Worm (Caenorhabditis elegans) whole organism, L4 larva: ENCODE results near the gene smc-4.

ENCODE experiments used
- D1046.2 ChIP-seq: fragments of 200-800 bp; sonication (Bioruptor generic); IDR thresholded peaks from 2 replicates; pipeline ENCODE4 v1.3.6; 2022; ENCODE audit warnings: missing genetic modification characterization, missing compliant biosample characterization
- F26F4.8 ChIP-seq: fragments of 200-800 bp; sonication (Bioruptor generic); conservative IDR thresholded peaks from 2 replicates; pipeline ENCODE4 v1.3.6; 2022; ENCODE audit warnings: missing genetic modification characterization, missing compliant biosample characterization
- F37D6.2 ChIP-seq: sonication (generic microtip); optimal IDR thresholded peaks from 2 replicates; lab custom pipeline; 2016; ENCODE audit warnings: mild to moderate bottlenecking, missing genetic modification characterization, missing compliant biosample characterization
- T26A8.4 ChIP-seq: fragments of 200-800 bp; sonication (Bioruptor generic); IDR thresholded peaks from 2 replicates; pipeline ENCODE4 v1.3.6; 2022; ENCODE audit warnings: missing genetic modification characterization, missing compliant biosample characterization
- Y105C5A.15 ChIP-seq: fragments of 200-800 bp; sonication (Bioruptor generic); IDR thresholded peaks from 2 replicates; pipeline ENCODE4 v1.3.6; 2022; ENCODE audit warnings: missing genetic modification characterization, missing compliant biosample characterization
- ZK546.5 ChIP-seq, 2 experiments: sonication (generic microtip); optimal IDR thresholded peaks; 2 replicates each; lab custom pipeline; 2017; ENCODE audit warnings: missing biosample characterization in 2 of 2, missing genetic modification characterization in 2 of 2
- aha-1 ChIP-seq: fragments of 150-350 bp; peaks from one replicate; lab custom pipeline; 2014; ENCODE audit warnings: missing biosample characterization, missing genetic modification characterization
- attf-4 ChIP-seq: sonication (generic microtip); optimal IDR thresholded peaks from 3 replicates; lab custom pipeline; 2017; ENCODE audit warnings: missing biosample characterization, missing genetic modification characterization
- ceh-28 ChIP-seq: fragments of 150-350 bp; optimal IDR thresholded peaks from 2 replicates; lab custom pipeline; 2014; ENCODE audit warnings: missing biosample characterization, missing genetic modification reagents, missing genetic modification characterization
- ceh-32 ChIP-seq: sonication (generic microtip); optimal IDR thresholded peaks from 2 replicates; lab custom pipeline; 2016; ENCODE audit warnings: mild to moderate bottlenecking, missing genetic modification characterization, missing compliant biosample characterization; ENCODE audit not compliant: poor library complexity
- ceh-44 ChIP-seq: fragments of 200-800 bp; sonication (Bioruptor generic); IDR thresholded peaks from 2 replicates; pipeline ENCODE4 v1.3.6; 2022; ENCODE audit warnings: missing genetic modification reagents, missing genetic modification characterization, missing compliant biosample characterization
- daf-12 ChIP-seq: fragments of 150-350 bp; optimal IDR thresholded peaks from 2 replicates; lab custom pipeline; 2014; ENCODE audit warnings: missing biosample characterization, missing genetic modification reagents, missing genetic modification characterization
- daf-16 ChIP-seq, 3 experiments: sonication (generic microtip); optimal IDR thresholded peaks; 2 replicates each; lab custom pipeline; 2016 to 2017; ENCODE audit warnings: missing genetic modification characterization in 3 of 3, missing genetic modification reagents in 3 of 3, mild to moderate bottlenecking in 2 of 3, missing compliant biosample characterization in 2 of 3, missing biosample characterization in 1 of 3, moderate library complexity in 1 of 3
- daf-19 ChIP-seq: fragments of 200-800 bp; sonication (Bioruptor generic); conservative IDR thresholded peaks from 2 replicates; pipeline ENCODE4 v1.3.6; 2022; ENCODE audit warnings: missing genetic modification characterization, missing compliant biosample characterization
- dmd-8 ChIP-seq: fragments of 200-800 bp; sonication (Bioruptor generic); IDR thresholded peaks from 2 replicates; pipeline ENCODE4 v1.3.6; 2022; ENCODE audit warnings: missing genetic modification characterization, missing compliant biosample characterization
- gei-8 ChIP-seq: fragments of 200-800 bp; sonication (Bioruptor generic); optimal IDR thresholded peaks from 2 replicates; lab custom pipeline; 2018; ENCODE audit warnings: mild to moderate bottlenecking, missing genetic modification characterization, missing compliant biosample characterization
- hif-1 ChIP-seq, 2 experiments: sonication (generic microtip); optimal IDR thresholded peaks; 2 replicates each; lab custom pipeline; 2016 to 2017; ENCODE audit warnings: missing compliant biosample characterization in 2 of 2, missing genetic modification characterization in 2 of 2, missing genetic modification reagents in 2 of 2, missing genotype in 2 of 2, mild to moderate bottlenecking in 1 of 2
- hlh-30 ChIP-seq: sonication (generic microtip); optimal IDR thresholded peaks from 2 replicates; lab custom pipeline; 2017; ENCODE audit warnings: antibody characterized with exemption, mild to moderate bottlenecking, missing genetic modification characterization, missing compliant biosample characterization; ENCODE audit not compliant: insufficient read depth
- hmg-1.1 ChIP-seq: fragments of 200-800 bp; sonication (Bioruptor generic); IDR thresholded peaks from 2 replicates; pipeline ENCODE4 v1.3.6; 2022; ENCODE audit warnings: missing genetic modification reagents, missing genetic modification characterization, missing compliant biosample characterization
- jun-1 ChIP-seq: fragments of 150-350 bp; optimal IDR thresholded peaks from 2 replicates; lab custom pipeline; 2014; ENCODE audit warnings: missing biosample characterization, missing genetic modification reagents, missing genetic modification characterization
- lim-7 ChIP-seq: fragments of 200-800 bp; sonication (Bioruptor generic); IDR thresholded peaks from 2 replicates; pipeline ENCODE4 v1.3.6; 2022; ENCODE audit warnings: missing genetic modification characterization, missing compliant biosample characterization
- lin-1 ChIP-seq: fragments of 200-800 bp; sonication (Bioruptor generic); IDR thresholded peaks from 2 replicates; pipeline ENCODE4 v1.3.6; 2022; ENCODE audit warnings: missing genetic modification reagents, missing genetic modification characterization, missing compliant biosample characterization
- lin-15B ChIP-seq: fragments of 150-350 bp; sonication (generic microtip); optimal IDR thresholded peaks from 3 replicates; lab custom pipeline; 2014; ENCODE audit warnings: missing biosample characterization, missing genetic modification characterization
- lin-38 ChIP-seq: fragments of 200-800 bp; sonication (Bioruptor generic); IDR thresholded peaks from 2 replicates; pipeline ENCODE4 v1.3.6; 2022; ENCODE audit warnings: missing genetic modification reagents, missing genetic modification characterization, missing compliant biosample characterization
- lin-39 ChIP-seq: fragments of 150-350 bp; optimal IDR thresholded peaks from 2 replicates; lab custom pipeline; 2014; ENCODE audit warnings: missing biosample characterization, missing genetic modification reagents, missing genetic modification characterization
- mdl-1 ChIP-seq, 2 experiments: fragments of 150-350 bp in 1 of 2; sonication (generic microtip) in 1 of 2; optimal IDR thresholded peaks; 2 replicates each; lab custom pipeline; 2014 to 2017; ENCODE audit warnings: missing biosample characterization in 2 of 2, missing genetic modification characterization in 2 of 2
- mdt-29 ChIP-seq: fragments of 200-800 bp; sonication (Bioruptor generic); IDR thresholded peaks from 2 replicates; pipeline ENCODE4 v1.3.6; 2022; ENCODE audit warnings: missing genetic modification reagents, missing genetic modification characterization, missing compliant biosample characterization
- mep-1 ChIP-seq: fragments of 150-350 bp; sonication (generic microtip); optimal IDR thresholded peaks from 3 replicates; lab custom pipeline; 2014; ENCODE audit warnings: missing biosample characterization, missing genetic modification characterization
- mxl-2 ChIP-seq: fragments of 200-800 bp; sonication (Bioruptor generic); conservative IDR thresholded peaks from 2 replicates; pipeline ENCODE4 v1.3.6; 2022; ENCODE audit warnings: missing genetic modification reagents, missing genetic modification characterization, missing compliant biosample characterization
- mxl-3 ChIP-seq: fragments of 200-800 bp; sonication (Bioruptor generic); optimal IDR thresholded peaks from 2 replicates; lab custom pipeline; 2018; ENCODE audit warnings: mild to moderate bottlenecking, missing genetic modification characterization, missing compliant biosample characterization
- nhr-111 ChIP-seq: fragments of 200-800 bp; sonication (Bioruptor generic); optimal IDR thresholded peaks from 2 replicates; lab custom pipeline; 2018; ENCODE audit warnings: mild to moderate bottlenecking, missing genetic modification characterization, missing compliant biosample characterization
- nhr-237 ChIP-seq: sonication (generic microtip); optimal IDR thresholded peaks from 2 replicates; lab custom pipeline; 2017; ENCODE audit warnings: missing biosample characterization, missing genetic modification characterization
- nhr-25 ChIP-seq: sonication (generic microtip); optimal IDR thresholded peaks from 2 replicates; lab custom pipeline; 2017; ENCODE audit warnings: missing genetic modification characterization, mild to moderate bottlenecking, missing compliant biosample characterization, antibody characterized with exemption, moderate library complexity, borderline replicate concordance; ENCODE audit not compliant: insufficient read depth
- nhr-48 ChIP-seq: sonication (generic microtip); optimal IDR thresholded peaks from 2 replicates; lab custom pipeline; 2016; ENCODE audit warnings: mild to moderate bottlenecking, missing genetic modification characterization, missing compliant biosample characterization
- nhr-76 ChIP-seq: fragments of 150-350 bp; optimal IDR thresholded peaks from 2 replicates; lab custom pipeline; 2014; ENCODE audit warnings: missing biosample characterization, missing genetic modification characterization
- nhr-77 ChIP-seq: fragments of 150-350 bp; optimal IDR thresholded peaks from 2 replicates; lab custom pipeline; 2014; ENCODE audit warnings: missing biosample characterization, missing genetic modification characterization
- php-3 ChIP-seq: fragments of 200-800 bp; sonication (Bioruptor generic); IDR thresholded peaks from 2 replicates; pipeline ENCODE4 v1.3.6; 2022; ENCODE audit warnings: missing genetic modification reagents, missing genetic modification characterization, missing compliant biosample characterization
- pqm-1 ChIP-seq: sonication (generic microtip); optimal IDR thresholded peaks from 2 replicates; lab custom pipeline; 2017; ENCODE audit warnings: missing biosample characterization, missing genetic modification characterization
- rbr-2 ChIP-seq: sonication (generic microtip); optimal IDR thresholded peaks from 2 replicates; lab custom pipeline; 2016; ENCODE audit warnings: missing genotype, missing genetic modification characterization, missing compliant biosample characterization
- saeg-2 ChIP-seq: fragments of 200-800 bp; sonication (Bioruptor generic); IDR thresholded peaks from 2 replicates; pipeline ENCODE4 v1.3.6; 2022; ENCODE audit warnings: missing genetic modification reagents, missing genetic modification characterization, missing compliant biosample characterization
- skn-1 ChIP-seq: fragments of 150-350 bp; optimal IDR thresholded peaks from 2 replicates; lab custom pipeline; 2014; ENCODE audit warnings: missing biosample characterization, missing genetic modification characterization
- snpc-1.2 ChIP-seq: fragments of 200-800 bp; sonication (Bioruptor generic); IDR thresholded peaks from 2 replicates; pipeline ENCODE4 v1.3.6; 2022; ENCODE audit warnings: missing genetic modification reagents, missing genetic modification characterization, missing compliant biosample characterization
- snpc-4 ChIP-seq: fragments of 150-350 bp; optimal IDR thresholded peaks from 2 replicates; lab custom pipeline; 2014; ENCODE audit warnings: missing biosample characterization, missing genetic modification characterization
- spr-1 ChIP-seq: sonication (generic microtip); optimal IDR thresholded peaks from 2 replicates; lab custom pipeline; 2016; ENCODE audit warnings: mild to moderate bottlenecking, missing genetic modification characterization, missing compliant biosample characterization
- tag-97 ChIP-seq: fragments of 200-800 bp; sonication (Bioruptor generic); IDR thresholded peaks from 2 replicates; pipeline ENCODE4 v1.3.6; 2022; ENCODE audit warnings: missing genetic modification characterization, missing compliant biosample characterization
- tra-1 ChIP-seq: fragments of 200-800 bp; sonication (Bioruptor generic); IDR thresholded peaks from 2 replicates; pipeline ENCODE4 v1.3.6; 2022; ENCODE audit warnings: missing genetic modification reagents, missing genetic modification characterization, missing compliant biosample characterization
- unc-39 ChIP-seq: sonication (generic microtip); optimal IDR thresholded peaks from 2 replicates; lab custom pipeline; 2017; ENCODE audit warnings: missing biosample characterization, missing genetic modification characterization
- vab-7 ChIP-seq: fragments of 200-800 bp; sonication (Bioruptor generic); IDR thresholded peaks from 2 replicates; pipeline ENCODE4 v1.3.6; 2022; ENCODE audit warnings: missing genetic modification reagents, missing genetic modification characterization, missing compliant biosample characterization
- zag-1 ChIP-seq: fragments of 150-350 bp; optimal IDR thresholded peaks from 2 replicates; lab custom pipeline; 2014; ENCODE audit warnings: missing biosample characterization, missing genetic modification characterization
- zfp-2 ChIP-seq: sonication (generic microtip); optimal IDR thresholded peaks from 2 replicates; lab custom pipeline; 2016; ENCODE audit warnings: mild to moderate bottlenecking, missing genetic modification characterization, missing compliant biosample characterization
- ztf-11 ChIP-seq: fragments of 150-350 bp; optimal IDR thresholded peaks from 2 replicates; lab custom pipeline; 2014; ENCODE audit warnings: missing biosample characterization, missing genetic modification characterization

Gene smc-4

DNA sequence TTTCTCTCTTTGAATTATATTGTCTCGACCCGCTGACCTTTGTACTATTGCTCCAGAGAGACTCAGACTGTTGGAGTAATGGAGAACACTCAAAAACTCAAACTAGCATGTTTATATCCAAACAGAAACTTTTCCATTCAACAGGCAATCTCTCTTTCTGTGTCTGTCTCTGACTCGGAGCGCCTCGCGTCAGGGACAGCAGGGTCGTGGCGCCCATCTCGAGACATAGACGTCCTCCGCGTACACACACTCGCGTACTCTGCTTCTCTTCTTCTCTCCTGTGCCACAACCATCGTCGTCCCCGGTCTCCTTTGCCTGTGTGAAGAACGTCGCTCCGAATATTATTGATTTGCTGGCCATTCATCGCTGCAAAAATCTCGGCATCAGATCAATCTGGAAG is 35.3 kb upstream of the smc-4 start (continued):
- peak; percentile 83 for TF ChIP-seq nhr-77
- peak; percentile 22 for TF ChIP-seq spr-1 (tag; lab: Kevin White, UChicago)
- TF ChIP-seq attf-4 (tag; lab: Kevin White, UChicago): no peak
- TF ChIP-seq lin-39: no peak
- TF ChIP-seq D1046.2 (GFP tag; lab: Robert Waterston, UW): no peak
- no peak for TF ChIP-seq unc-39 (tag; lab: Kevin White, UChicago)
- peak; percentile 97 for TF ChIP-seq aha-1 (tag; lab: Kevin White, UChicago)
- TF ChIP-seq lin-38 (GFP tag; lab: Robert Waterston, UW): peak; percentile 51
- TF ChIP-seq T26A8.4: peak; percentile 24; the same call in 1 of the 2 replicates
- peak; percentile 92 for TF ChIP-seq mxl-3 (GFP tag; lab: Kevin White, UChicago)
- peak; percentile 72 for TF ChIP-seq rbr-2 (tag; lab: Kevin White, UChicago)
- no peak for TF ChIP-seq tag-97 (GFP tag; lab: Robert Waterston, UW)
- TF ChIP-seq F26F4.8: no peak
- peak; percentile 62 for TF ChIP-seq nhr-48 (tag; lab: Kevin White, UChicago)
- TF ChIP-seq gei-8 (GFP tag; lab: Kevin White, UChicago): no peak
- TF ChIP-seq daf-19: no peak
- TF ChIP-seq zfp-2 (tag; lab: Kevin White, UChicago): no peak
- TF ChIP-seq lim-7: no peak
- no peak for TF ChIP-seq dmd-8
- no peak for TF ChIP-seq nhr-237
- TF ChIP-seq F37D6.2 (tag; lab: Kevin White, UChicago): peak; percentile 39
- 0 out of 2 replicates have a peak, but pooled peaks have one; percentile 17 for TF ChIP-seq ceh-44
- no peak for TF ChIP-seq snpc-4 (tag; lab: Kevin White, UChicago)
- TF ChIP-seq ZK546.5 (tag; optimal IDR thresholded peaks at IDR 0.05; lab: Kevin White, UChicago): no peak
- peak; percentile 93 for TF ChIP-seq hlh-30 (tag; lab: Kevin White, UChicago)
- no peak for TF ChIP-seq skn-1 (tag; lab: Kevin White, UChicago)
- peak; percentile 89 for TF ChIP-seq mep-1 (tag; lab: Kevin White, UChicago)
- no peak for TF ChIP-seq lin-15B (tag; lab: Kevin White, UChicago)
- peak; percentile 30 to 84 for TF ChIP-seq mdl-1 (tag; optimal IDR thresholded peaks at IDR 0.05; lab: Kevin White, UChicago)
- no peak for TF ChIP-seq saeg-2 (GFP tag; lab: Robert Waterston, UW)
- TF ChIP-seq hmg-1.1 (GFP tag; lab: Robert Waterston, UW): peak; percentile 78
- TF ChIP-seq zag-1: no peak
- TF ChIP-seq tra-1 (GFP tag; lab: Robert Waterston, UW): 0 out of 2 replicates have a peak, but pooled peaks have one; percentile 34
- TF ChIP-seq vab-7: 0 out of 2 replicates have a peak, but pooled peaks have one; percentile 31
- no peak for TF ChIP-seq jun-1
- no peak for TF ChIP-seq ztf-11 (tag; lab: Kevin White, UChicago)
- TF ChIP-seq mxl-2 (GFP tag; lab: Robert Waterston, UW): no peak
- no peak; the same call in 1 of the 2 replicates for TF ChIP-seq php-3
- TF ChIP-seq nhr-25: peak; percentile 64
- no peak for TF ChIP-seq nhr-76 (tag; lab: Kevin White, UChicago)
- peak; percentile 71 for TF ChIP-seq pqm-1
- peak; percentile 38 for TF ChIP-seq ceh-28
- no peak for TF ChIP-seq daf-12 (tag; lab: Kevin White, UChicago)
- no peak for TF ChIP-seq mdt-29
- no peak for TF ChIP-seq snpc-1.2
- TF ChIP-seq Y105C5A.15: no peak
- TF ChIP-seq nhr-111 (GFP tag; lab: Kevin White, UChicago): no peak
- no peak for TF ChIP-seq ceh-32 (tag; lab: Kevin White, UChicago)
- TF ChIP-seq daf-16 (GFP tag; optimal IDR thresholded peaks at IDR 0.05; lab: Kevin White, UChicago): peak in 1 of 2 experiments; percentile 61
- TF ChIP-seq daf-16 (tag; optimal IDR thresholded peaks at IDR 0.05; lab: Kevin White, UChicago): peak; percentile 82
- peak in 1 of 2 experiments; percentile 66 for TF ChIP-seq hif-1 (tag; optimal IDR thresholded peaks at IDR 0.05; lab: Kevin White, UChicago)
- peak; percentile 30; the same call in 1 of the 2 replicates for TF ChIP-seq lin-1
